Fruit fly (Drosophila melanogaster) whole organism, embryonic: ENCODE data around the gene CG43245.

ENCODE experiments used
- Aef1 ChIP-seq: fragments of 200-800 bp; sonication (Bioruptor generic); IDR thresholded peaks from 3 replicates; pipeline ENCODE4 v1.3.6; 2022; ENCODE audit warnings: missing biosample characterization, missing genetic modification characterization
- BtbVII ChIP-seq: fragments of 200-800 bp; sonication (Bioruptor generic); optimal IDR thresholded peaks from 3 replicates; lab custom pipeline; 2017; ENCODE audit warnings: missing biosample characterization, mild to moderate bottlenecking, missing genetic modification characterization
- CG10959 ChIP-seq: fragments of 200-800 bp; sonication (Bioruptor generic); IDR thresholded peaks from 2 replicates; pipeline ENCODE4 v1.3.6; 2022; ENCODE audit warnings: missing biosample characterization, missing genetic modification characterization
- CG11247 ChIP-seq: fragments of 200-800 bp; sonication (Bioruptor generic); IDR thresholded peaks from 2 replicates; pipeline ENCODE4 v1.3.6; 2022; ENCODE audit warnings: missing biosample characterization, missing genetic modification characterization
- CG11398 ChIP-seq: fragments of 200-800 bp; sonication (Bioruptor generic); optimal IDR thresholded peaks from 2 replicates; lab custom pipeline; 2016; ENCODE audit warnings: missing biosample characterization, missing genetic modification characterization
- CG12659 ChIP-seq: fragments of 200-800 bp; sonication (Bioruptor generic); optimal IDR thresholded peaks from 3 replicates; lab custom pipeline; 2017; ENCODE audit warnings: mild to moderate bottlenecking, missing biosample characterization, missing genetic modification reagents, missing genetic modification characterization
- CG15073 ChIP-seq: fragments of 200-800 bp; sonication (Bioruptor generic); optimal IDR thresholded peaks from 2 replicates; lab custom pipeline; 2016; ENCODE audit warnings: missing biosample characterization, missing genetic modification characterization
- CG15514 ChIP-seq: fragments of 200-800 bp; sonication (Bioruptor generic); optimal IDR thresholded peaks from 3 replicates; lab custom pipeline; 2017; ENCODE audit warnings: missing biosample characterization, missing genetic modification characterization, mild to moderate bottlenecking, moderate library complexity, missing genetic modification reagents
- CG17186 ChIP-seq: fragments of 200-800 bp; sonication (Bioruptor generic); optimal IDR thresholded peaks from 3 replicates; lab custom pipeline; 2017; ENCODE audit warnings: missing biosample characterization, missing genetic modification reagents, missing genetic modification characterization
- CG2678 ChIP-seq: fragments of 200-800 bp; sonication (Bioruptor generic); optimal IDR thresholded peaks from 3 replicates; lab custom pipeline; 2019; ENCODE audit warnings: missing biosample characterization, mild to moderate bottlenecking, missing genetic modification characterization, moderate library complexity
- CG34422 ChIP-seq: fragments of 200-800 bp; sonication (Bioruptor generic); IDR thresholded peaks from 3 replicates; pipeline ENCODE4 v1.3.6; 2022; ENCODE audit warnings: missing biosample characterization, missing genetic modification characterization
- CG8359 ChIP-seq: fragments of 200-800 bp; sonication (Bioruptor generic); optimal IDR thresholded peaks from 2 replicates; lab custom pipeline; 2017; ENCODE audit warnings: missing biosample characterization, mild to moderate bottlenecking, missing genetic modification characterization, borderline replicate concordance
- CG8388 ChIP-seq: fragments of 200-800 bp; sonication (Bioruptor generic); optimal IDR thresholded peaks from 2 replicates; lab custom pipeline; 2019; ENCODE audit warnings: missing biosample characterization, mild to moderate bottlenecking, missing genetic modification characterization, moderate library complexity
- CG9797 ChIP-seq: fragments of 200-800 bp; sonication (Bioruptor generic); optimal IDR thresholded peaks from 3 replicates; lab custom pipeline; 2018; ENCODE audit warnings: missing biosample characterization, mild to moderate bottlenecking, missing genetic modification characterization
- CG9817 ChIP-seq: fragments of 200-800 bp; sonication (Bioruptor generic); optimal IDR thresholded peaks from 2 replicates; lab custom pipeline; 2018; ENCODE audit warnings: missing biosample characterization, mild to moderate bottlenecking, missing genetic modification characterization, moderate library complexity
- CTCF ChIP-seq: fragments of 200-800 bp; sonication (Bioruptor generic); optimal IDR thresholded peaks from 2 replicates; lab custom pipeline; 2017; ENCODE audit warnings: missing biosample characterization, mild to moderate bottlenecking, missing genetic modification characterization, moderate library complexity
- Chrac-16 ChIP-seq: fragments of 200-800 bp; sonication (Bioruptor generic); optimal IDR thresholded peaks from 3 replicates; lab custom pipeline; 2016; ENCODE audit warnings: missing biosample characterization, missing genetic modification characterization
- D19A ChIP-seq: fragments of 200-800 bp; optimal IDR thresholded peaks from 3 replicates; lab custom pipeline; 2019; ENCODE audit warnings: missing biosample characterization, mild to moderate bottlenecking, missing genetic modification characterization, moderate library complexity
- Dll ChIP-seq: fragments of 200-800 bp; sonication (Bioruptor generic); IDR thresholded peaks from 4 replicates; pipeline ENCODE4 v1.3.6; 2022; ENCODE audit warnings: missing biosample characterization, missing genetic modification characterization; ENCODE audit not compliant: partially characterized antibody
- Ets65A ChIP-seq: fragments of 200-800 bp; sonication (Bioruptor generic); peaks from one replicate; lab custom pipeline; 2016; ENCODE audit warnings: missing biosample characterization, missing genetic modification characterization
- HHEX ChIP-seq: fragments of 200-800 bp; sonication (Bioruptor generic); optimal IDR thresholded peaks from 3 replicates; lab custom pipeline; 2017; ENCODE audit warnings: missing biosample characterization, mild to moderate bottlenecking, missing genetic modification characterization, missing genetic modification reagents
- Hr78 ChIP-seq, 2 experiments: fragments of 200-800 bp in 1 of 2; fragments of >200 bp in 1 of 2; sonication (Bioruptor generic) in 1 of 2; optimal IDR thresholded peaks; 2 replicates each; lab custom pipeline; 2017 to 2019; ENCODE audit warnings: missing biosample characterization in 2 of 2, missing genetic modification characterization in 2 of 2, mild to moderate bottlenecking in 1 of 2, moderate library complexity in 1 of 2
- Max ChIP-seq: fragments of 200-800 bp; sonication (Bioruptor generic); optimal IDR thresholded peaks from 2 replicates; lab custom pipeline; 2016; ENCODE audit warnings: missing biosample characterization, mild to moderate bottlenecking, missing genetic modification characterization
- Mes4 ChIP-seq: fragments of 200-800 bp; sonication (Bioruptor generic); optimal IDR thresholded peaks from 2 replicates; lab custom pipeline; 2016; ENCODE audit warnings: missing biosample characterization, missing genetic modification characterization
- NFAT ChIP-seq: fragments of 200-800 bp; sonication (Bioruptor generic); IDR thresholded peaks from 2 replicates; pipeline ENCODE4 v1.3.6; 2022; ENCODE audit warnings: missing biosample characterization, missing genetic modification characterization
- Oaz ChIP-seq: fragments of 200-800 bp; sonication (Bioruptor generic); IDR thresholded peaks from 2 replicates; pipeline ENCODE4 v1.3.6; 2022; ENCODE audit warnings: missing biosample characterization, missing genetic modification characterization
- Optix ChIP-seq: fragments of 200-800 bp; sonication (Bioruptor generic); IDR thresholded peaks from 3 replicates; pipeline ENCODE4 v1.3.6; 2022; ENCODE audit warnings: missing biosample characterization, missing genetic modification characterization
- PHDP ChIP-seq: fragments of 200-800 bp; sonication (Bioruptor generic); optimal IDR thresholded peaks from 3 replicates; lab custom pipeline; 2018; ENCODE audit warnings: missing biosample characterization, mild to moderate bottlenecking, missing genetic modification characterization, moderate library complexity
- Sry-δ ChIP-seq: fragments of 200-800 bp; sonication (Bioruptor generic); optimal IDR thresholded peaks from 2 replicates; lab custom pipeline; 2016; ENCODE audit warnings: missing biosample characterization, missing genetic modification characterization
- TFAM ChIP-seq: fragments of 200-800 bp; sonication (Bioruptor generic); optimal IDR thresholded peaks from 2 replicates; lab custom pipeline; 2017; ENCODE audit warnings: missing biosample characterization, missing genetic modification characterization, inconsistent platforms
- Trl ChIP-seq, 3 experiments: fragments of >200 bp in 2 of 3; fragments of 200-800 bp in 1 of 3; sonication (Bioruptor generic) in 1 of 3; optimal IDR thresholded peaks; 2 replicates in 1 of 3; 3 replicates in 2 of 3; lab custom pipeline; 2016 to 2017; ENCODE audit warnings: missing biosample characterization in 1 of 3, missing genetic modification characterization in 1 of 3
- ab ChIP-seq: fragments of 200-800 bp; sonication (Bioruptor generic); optimal IDR thresholded peaks from 2 replicates; lab custom pipeline; 2016; ENCODE audit warnings: missing biosample characterization, missing genetic modification characterization
- al ChIP-seq: fragments of 200-800 bp; sonication (Bioruptor generic); IDR thresholded peaks from 2 replicates; pipeline ENCODE4 v1.3.6; 2022; ENCODE audit warnings: missing biosample characterization, missing genetic modification characterization
- ash1 ChIP-seq: fragments of 200-800 bp; sonication (Bioruptor generic); optimal IDR thresholded peaks from 2 replicates; lab custom pipeline; 2018; ENCODE audit warnings: missing biosample characterization, mild to moderate bottlenecking, missing genetic modification characterization
- az2 ChIP-seq: fragments of 200-800 bp; sonication (Bioruptor generic); optimal IDR thresholded peaks from 3 replicates; lab custom pipeline; 2016; ENCODE audit warnings: missing biosample characterization, missing genetic modification characterization
- chn ChIP-seq: fragments of 200-800 bp; sonication (Bioruptor generic); optimal IDR thresholded peaks from 2 replicates; lab custom pipeline; 2016; ENCODE audit warnings: missing biosample characterization, missing genetic modification characterization
- corto ChIP-seq: fragments of 200-800 bp; sonication (Bioruptor generic); optimal IDR thresholded peaks from 2 replicates; lab custom pipeline; 2016; ENCODE audit warnings: missing biosample characterization, mild to moderate bottlenecking, missing genetic modification characterization, moderate library complexity
- fd3F ChIP-seq: fragments of 200-800 bp; sonication (Bioruptor generic); optimal IDR thresholded peaks from 2 replicates; lab custom pipeline; 2018; ENCODE audit warnings: missing biosample characterization, mild to moderate bottlenecking, missing genetic modification characterization, moderate library complexity
- mld ChIP-seq: fragments of 200-800 bp; sonication (Bioruptor generic); IDR thresholded peaks from 3 replicates; pipeline ENCODE4 v1.3.6; 2022; ENCODE audit warnings: missing biosample characterization, missing genetic modification characterization; ENCODE audit not compliant: partially characterized antibody
- prd ChIP-seq, 3 experiments: fragments of >200 bp in 2 of 3; fragments of 200-800 bp in 1 of 3; sonication (Bioruptor generic) in 1 of 3; optimal IDR thresholded peaks in 2 of 3; IDR thresholded peaks in 1 of 3; 2 replicates in 2 of 3; 3 replicates in 1 of 3; pipeline versions ENCODE4 v1.3.6 to Lab custom; 2017 to 2022; ENCODE audit warnings: missing biosample characterization in 1 of 3, missing genetic modification characterization in 1 of 3
- pzg ChIP-seq: fragments of 200-800 bp; sonication (Bioruptor generic); optimal IDR thresholded peaks from 3 replicates; lab custom pipeline; 2018; ENCODE audit warnings: missing biosample characterization, mild to moderate bottlenecking, missing genetic modification characterization, moderate library complexity
- ro ChIP-seq: fragments of 200-800 bp; sonication (Bioruptor generic); IDR thresholded peaks from 2 replicates; pipeline ENCODE4 v1.3.6; 2022; ENCODE audit warnings: missing biosample characterization, missing genetic modification characterization
- shn ChIP-seq: fragments of 200-800 bp; sonication (Bioruptor generic); optimal IDR thresholded peaks from 3 replicates; lab custom pipeline; 2016; ENCODE audit warnings: missing biosample characterization, missing genetic modification characterization
- slbo ChIP-seq: fragments of 200-800 bp; sonication (Bioruptor generic); IDR thresholded peaks from 2 replicates; pipeline ENCODE4 v1.3.6; 2022; ENCODE audit warnings: missing biosample characterization, missing genetic modification characterization
- sug ChIP-seq: fragments of 200-800 bp; optimal IDR thresholded peaks from 2 replicates; lab custom pipeline; 2019; ENCODE audit warnings: missing biosample characterization, mild to moderate bottlenecking, missing genetic modification characterization, moderate library complexity
- tll ChIP-seq, 2 experiments: fragments of 200-800 bp in 1 of 2; fragments of >200 bp in 1 of 2; sonication (Bioruptor generic) in 1 of 2; optimal IDR thresholded peaks; 2 replicates each; lab custom pipeline; 2017 to 2019; ENCODE audit warnings: missing biosample characterization in 2 of 2, missing genetic modification characterization in 2 of 2, mild to moderate bottlenecking in 1 of 2, moderate library complexity in 1 of 2
- wek ChIP-seq: fragments of 200-800 bp; sonication (Bioruptor generic); optimal IDR thresholded peaks from 3 replicates; lab custom pipeline; 2018; ENCODE audit warnings: missing biosample characterization, mild to moderate bottlenecking, missing genetic modification characterization, moderate library complexity
- zfh2 ChIP-seq: fragments of 200-800 bp; sonication (Bioruptor generic); optimal IDR thresholded peaks from 2 replicates; lab custom pipeline; 2016; ENCODE audit warnings: missing biosample characterization, missing genetic modification characterization

CG43245 gene

dm6 chr3L:10817670-10818650 is 46.2 kb downstream of the CG43245 start (continued):
- TF ChIP-seq al: no peak
- TF ChIP-seq CG9797 (GFP tag; lab: Kevin White, UChicago): no peak
- no peak for TF ChIP-seq ab
- no peak for TF ChIP-seq ro (GFP tag; lab: Robert Waterston, UW)
- TF ChIP-seq CG9817 (tag; lab: Kevin White, UChicago): no peak
- no peak for TF ChIP-seq shn (GFP tag; lab: Kevin White, UChicago)
- peak; percentile 47 for TF ChIP-seq Ets65A (GFP tag; lab: Kevin White, UChicago)
- no peak for TF ChIP-seq pzg (GFP tag; lab: Kevin White, UChicago)
- peak; percentile 59 for TF ChIP-seq PHDP (tag; lab: Kevin White, UChicago)
- TF ChIP-seq CG34422 (GFP tag; lab: Robert Waterston, UW): no peak
- TF ChIP-seq HHEX (GFP tag; lab: Kevin White, UChicago): peak; percentile 22
- no peak for TF ChIP-seq Chrac-16 (GFP tag; lab: Kevin White, UChicago)
- TF ChIP-seq prd (optimal IDR thresholded peaks at IDR 0.05; lab: Kevin White, UChicago): no peak
- TF ChIP-seq prd (GFP tag; IDR thresholded peaks at IDR 0.05; lab: Robert Waterston, UW): no peak
- no peak for TF ChIP-seq D19A
- TF ChIP-seq zfh2 (GFP tag; lab: Kevin White, UChicago): no peak
- no peak for TF ChIP-seq CG11398 (GFP tag; lab: Kevin White, UChicago)
- TF ChIP-seq CG15073 (GFP tag; lab: Kevin White, UChicago): no peak
- TF ChIP-seq CTCF (GFP tag; lab: Kevin White, UChicago): no peak
- no peak for TF ChIP-seq Hr78 (GFP tag; optimal IDR thresholded peaks at IDR 0.05; lab: Kevin White, UChicago)
- TF ChIP-seq TFAM (GFP tag; lab: Kevin White, UChicago): no peak
- TF ChIP-seq sug (tag; lab: Kevin White, UChicago): no peak
- TF ChIP-seq CG12659 (GFP tag; lab: Kevin White, UChicago): peak; percentile 27
- TF ChIP-seq Dll (GFP tag; lab: Robert Waterston, UW): no peak
- no peak for TF ChIP-seq Trl (optimal IDR thresholded peaks at IDR 0.05; lab: Kevin White, UChicago)
- no peak for TF ChIP-seq Trl (GFP tag; optimal IDR thresholded peaks at IDR 0.05; lab: Kevin White, UChicago)
- no peak for TF ChIP-seq CG10959 (GFP tag; lab: Robert Waterston, UW)
- TF ChIP-seq Aef1: no peak
- TF ChIP-seq CG2678: peak; percentile 64
- TF ChIP-seq tll (GFP tag; optimal IDR thresholded peaks at IDR 0.05; lab: Kevin White, UChicago): no peak
- peak; percentile 8 for TF ChIP-seq chn (GFP tag; lab: Kevin White, UChicago)
- no peak for TF ChIP-seq ash1
- no peak for TF ChIP-seq mld
- TF ChIP-seq CG15514 (GFP tag; lab: Kevin White, UChicago): no peak
- no peak for TF ChIP-seq CG8359 (GFP tag; lab: Kevin White, UChicago)
- no peak for TF ChIP-seq corto (GFP tag; lab: Kevin White, UChicago)
- TF ChIP-seq Oaz (GFP tag; lab: Robert Waterston, UW): no peak
- TF ChIP-seq fd3F (GFP tag; lab: Kevin White, UChicago): no peak
- TF ChIP-seq Optix: no peak
- TF ChIP-seq slbo (GFP tag; lab: Robert Waterston, UW): peak; percentile 17; the same call in 1 of the 2 replicates
- peak; percentile 3 for TF ChIP-seq CG8388 (GFP tag; lab: Kevin White, UChicago)
- TF ChIP-seq CG17186 (GFP tag; lab: Kevin White, UChicago): no peak
- TF ChIP-seq Mes4 (GFP tag; lab: Kevin White, UChicago): no peak
- TF ChIP-seq Max (GFP tag; lab: Kevin White, UChicago): peak; percentile 50
- no peak; the same call in 1 of the 2 replicates for TF ChIP-seq NFAT (GFP tag; lab: Robert Waterston, UW)
- TF ChIP-seq az2: peak; percentile 7
- TF ChIP-seq CG11247: no peak
- no peak for TF ChIP-seq Sry-δ
- no peak for TF ChIP-seq BtbVII (GFP tag; lab: Kevin White, UChicago)
- no peak for TF ChIP-seq wek (GFP tag; lab: Kevin White, UChicago)
